Fruit fly (Drosophila melanogaster): ENCODE measurements around the gene PTPMT1.
A peak's percentile ranks its signal among the peaks of the same experiment; 100 is the strongest.

PTPMT1 gene

dm6 chr3R:23713901-23714300 lies 44.2 kb upstream of the PTPMT1 start (continued):
- TF ChIP-seq Hr39 (optimal IDR thresholded peaks at IDR 0.05) (no peak), mirr (GFP tag; optimal IDR thresholded peaks at IDR 0.05) (no peak), BEAF-32 (GFP tag; optimal IDR thresholded peaks at IDR 0.05) (no peak), CG2202 (tag; optimal IDR thresholded peaks at IDR 0.05) (peak; percentile 29), CG10321 (GFP tag; IDR thresholded peaks at IDR 0.05) (no peak), gro (GFP tag; optimal IDR thresholded peaks at IDR 0.05) (no peak), CG7556 (GFP tag; optimal IDR thresholded peaks at IDR 0.05) (peak; percentile 45), Vsx1 (GFP tag; optimal IDR thresholded peaks at IDR 0.05) (peak; percentile 39), Ssrp (tag; optimal IDR thresholded peaks at IDR 0.05) (peak; percentile 71), Chrac-16 (GFP tag; optimal IDR thresholded peaks at IDR 0.05) (peak; percentile 63), bcd (GFP tag; optimal IDR thresholded peaks at IDR 0.05) (peak; percentile 47), CG9727 (GFP tag; optimal IDR thresholded peaks at IDR 0.05) (peak; percentile 64), CG4328 (GFP tag; optimal IDR thresholded peaks at IDR 0.05) (no peak), B-H1 (GFP tag; IDR thresholded peaks at IDR 0.05) (no peak; the same call in 2 of the 3 replicates), ERR (GFP tag; optimal IDR thresholded peaks at IDR 0.05) (no peak), CG6175 (GFP tag; IDR thresholded peaks at IDR 0.05) (no peak), CG3847 (GFP tag; IDR thresholded peaks at IDR 0.05) (0 out of 2 replicates have a peak, but pooled peaks have one; percentile 14), zen (tag; optimal IDR thresholded peaks at IDR 0.05) (peak; percentile 79), onecut (GFP tag; IDR thresholded peaks at IDR 0.05) (0 out of 2 replicates have a peak, but pooled peaks have one; percentile 38), ewg (GFP tag; optimal IDR thresholded peaks at IDR 0.05) (peak; percentile 36), CG18764 (GFP tag; optimal IDR thresholded peaks at IDR 0.05) (peak; percentile 63), slbo (GFP tag; IDR thresholded peaks at IDR 0.05) (peak; percentile 65), esg (GFP tag; conservative IDR thresholded peaks at IDR 0.05) (peak; percentile 56), Awh (GFP tag; IDR thresholded peaks at IDR 0.05) (peak; percentile 60; the same call in 1 of the 2 replicates), CG6654 (GFP tag; optimal IDR thresholded peaks at IDR 0.05) (no peak), Ada2b (GFP tag; IDR thresholded peaks at IDR 0.05) (no peak), MESR4 (GFP tag; optimal IDR thresholded peaks at IDR 0.05) (no peak), CG4617 (GFP tag; optimal IDR thresholded peaks at IDR 0.05; ENCODE audit: borderline replicate concordance) (no peak), eyg (GFP tag; optimal IDR thresholded peaks at IDR 0.05) (peak; percentile 28), CG3726 (GFP tag; IDR thresholded peaks at IDR 0.05) (no peak), ken (GFP tag; IDR thresholded peaks at IDR 0.05) (peak; percentile 75; the same call in 2 of the 3 replicates), cad (GFP tag; optimal IDR thresholded peaks at IDR 0.05) (no peak), fd102C (GFP tag; optimal IDR thresholded peaks at IDR 0.05) (peak; percentile 45), CG8765 (GFP tag; IDR thresholded peaks at IDR 0.05) (peak; percentile 51; the same call in 1 of the 2 replicates), Xrp1 (GFP tag; IDR thresholded peaks at IDR 0.05) (peak; percentile 72), amos (GFP tag; IDR thresholded peaks at IDR 0.05; ENCODE audit: partially characterized antibody) (no peak), emc (GFP tag; optimal IDR thresholded peaks at IDR 0.05) (no peak), Trl (optimal IDR thresholded peaks at IDR 0.05) (no peak), Trl (GFP tag; optimal IDR thresholded peaks at IDR 0.05) (peak; percentile 49), Sry-δ (GFP tag; optimal IDR thresholded peaks at IDR 0.05) (peak; percentile 21), CG6689 (GFP tag; IDR thresholded peaks at IDR 0.05) (0 out of 2 replicates have a peak, but pooled peaks have one; percentile 21), CG34422 (GFP tag; IDR thresholded peaks at IDR 0.05) (peak; percentile 60), C15 (GFP tag; IDR thresholded peaks at IDR 0.05) (no peak), tap (tag; optimal IDR thresholded peaks at IDR 0.05) (no peak), CG10366 (GFP tag; IDR thresholded peaks at IDR 0.05) (peak; percentile 58), CG6272 (GFP tag; IDR thresholded peaks at IDR 0.05) (no peak), CkIIα-i1 (GFP tag; IDR thresholded peaks at IDR 0.05) (no peak), ranshi (GFP tag; IDR thresholded peaks at IDR 0.05) (peak; percentile 50), CG42726 (GFP tag; IDR thresholded peaks at IDR 0.05; ENCODE audit: partially characterized antibody) (no peak), tna (GFP tag; IDR thresholded peaks at IDR 0.05; ENCODE audit: partially characterized antibody) (no peak), CG17186 (GFP tag; optimal IDR thresholded peaks at IDR 0.05) (no peak), CG3281 (GFP tag; optimal IDR thresholded peaks at IDR 0.05) (no peak)
